Fruit fly (Drosophila melanogaster): ENCODE results near the gene HGTX.
A peak's percentile ranks its signal among the peaks of the same experiment; 100 is the strongest.

The HGTX gene

dm6 chr3L:14624425-14625309 lies 25.3 kb upstream of the HGTX start:
- TF ChIP-seq br (GFP tag; optimal IDR thresholded peaks at IDR 0.05), result no peak
- no peak for TF ChIP-seq CG32264 (GFP tag; optimal IDR thresholded peaks at IDR 0.05)
- TF ChIP-seq psq (GFP tag; optimal IDR thresholded peaks at IDR 0.05), result peak; percentile 90
- TF ChIP-seq GATAd (GFP tag; optimal IDR thresholded peaks at IDR 0.05), result no peak
- no peak for TF ChIP-seq pan (optimal IDR thresholded peaks at IDR 0.05)
- peak; percentile 88 for TF ChIP-seq CrebA (GFP tag; optimal IDR thresholded peaks at IDR 0.05; ENCODE audit: borderline replicate concordance)
- peak; percentile 37 for TF ChIP-seq Sp1 (GFP tag; optimal IDR thresholded peaks at IDR 0.05)
- TF ChIP-seq lola (GFP tag; optimal IDR thresholded peaks at IDR 0.05), result no peak
- TF ChIP-seq HLH106 (tag; optimal IDR thresholded peaks at IDR 0.05), result no peak
- TF ChIP-seq h (GFP tag; optimal IDR thresholded peaks at IDR 0.05), result no peak
- no peak for TF ChIP-seq Hnf4 (GFP tag; optimal IDR thresholded peaks at IDR 0.05)
- peak; percentile 53 for TF ChIP-seq Dif (GFP tag; optimal IDR thresholded peaks at IDR 0.05; ENCODE audit: partially characterized antibody)
- TF ChIP-seq ey (GFP tag; optimal IDR thresholded peaks at IDR 0.05), result no peak
- no peak for TF ChIP-seq OdsH (GFP tag; optimal IDR thresholded peaks at IDR 0.05)
- peak; percentile 9 for TF ChIP-seq fru (GFP tag; optimal IDR thresholded peaks at IDR 0.05)
- peak in 1 of 2 experiments; percentile 33 for TF ChIP-seq foxo (GFP tag; optimal IDR thresholded peaks at IDR 0.05)
- no peak for TF ChIP-seq N (GFP tag; optimal IDR thresholded peaks at IDR 0.05)
- TF ChIP-seq Myc (optimal IDR thresholded peaks at IDR 0.05), result no peak
- peak; percentile 56 for TF ChIP-seq Vsx2 (GFP tag; optimal IDR thresholded peaks at IDR 0.05; ENCODE audit: partially characterized antibody)
- no peak for TF ChIP-seq sv (GFP tag; optimal IDR thresholded peaks at IDR 0.05)
- TF ChIP-seq Hr83 (GFP tag; optimal IDR thresholded peaks at IDR 0.05; ENCODE audit: poor library complexity, severe bottlenecking), result no peak
- no peak for TF ChIP-seq Abd-B (GFP tag; optimal IDR thresholded peaks at IDR 0.05)
- no peak for TF ChIP-seq Mio (GFP tag; optimal IDR thresholded peaks at IDR 0.05)
- no peak for TF ChIP-seq sage (GFP tag; optimal IDR thresholded peaks at IDR 0.05)
- no peak for TF ChIP-seq Dfd (GFP tag; optimal IDR thresholded peaks at IDR 0.05)
- no peak for TF ChIP-seq Jra (GFP tag; optimal IDR thresholded peaks at IDR 0.05)
- TF ChIP-seq jim (GFP tag; optimal IDR thresholded peaks at IDR 0.05), result peak; percentile 71
- TF ChIP-seq woc (GFP tag; optimal IDR thresholded peaks at IDR 0.05), result no peak
- no peak for TF ChIP-seq dmrt93B (GFP tag; optimal IDR thresholded peaks at IDR 0.05)
- TF ChIP-seq usp (GFP tag; optimal IDR thresholded peaks at IDR 0.05), result no peak
- no peak for TF ChIP-seq rgr (GFP tag; optimal IDR thresholded peaks at IDR 0.05)
- no peak for TF ChIP-seq CG9705 (GFP tag; optimal IDR thresholded peaks at IDR 0.05)
- peak in 1 of 2 experiments; percentile 38 for TF ChIP-seq dl (GFP tag; optimal IDR thresholded peaks at IDR 0.05; ENCODE audit: insufficient read depth in 1 of 2, partially characterized antibody in 2 of 2)
- peak; percentile 54 for TF ChIP-seq Rel (GFP tag; optimal IDR thresholded peaks at IDR 0.05)
- TF ChIP-seq Rel (tag; optimal IDR thresholded peaks at IDR 0.05), result peak; percentile 3
- TF ChIP-seq brk (GFP tag; optimal IDR thresholded peaks at IDR 0.05), result peak; percentile 84
- no peak for TF ChIP-seq Hr78 (GFP tag; optimal IDR thresholded peaks at IDR 0.05)
- TF ChIP-seq tai (GFP tag; optimal IDR thresholded peaks at IDR 0.05), result no peak
- TF ChIP-seq dsf (GFP tag; optimal IDR thresholded peaks at IDR 0.05; ENCODE audit: borderline replicate concordance), result no peak

- TF ChIP-seq foxo (GFP tag; optimal IDR thresholded peaks at IDR 0.05) (peak in 1 of 2 experiments; percentile 24), psq (GFP tag; optimal IDR thresholded peaks at IDR 0.05) (no peak), Hr83 (GFP tag; optimal IDR thresholded peaks at IDR 0.05; ENCODE audit: poor library complexity, severe bottlenecking) (peak; percentile 54), Sp1 (GFP tag; optimal IDR thresholded peaks at IDR 0.05) (no peak), CrebA (GFP tag; optimal IDR thresholded peaks at IDR 0.05; ENCODE audit: borderline replicate concordance) (no peak), Abd-B (GFP tag; optimal IDR thresholded peaks at IDR 0.05) (no peak), h (GFP tag; optimal IDR thresholded peaks at IDR 0.05) (no peak), CG32264 (GFP tag; optimal IDR thresholded peaks at IDR 0.05) (peak; percentile 26), brk (GFP tag; optimal IDR thresholded peaks at IDR 0.05) (no peak), Mio (GFP tag; optimal IDR thresholded peaks at IDR 0.05) (no peak), rgr (GFP tag; optimal IDR thresholded peaks at IDR 0.05) (no peak), N (GFP tag; optimal IDR thresholded peaks at IDR 0.05) (no peak), sv (GFP tag; optimal IDR thresholded peaks at IDR 0.05) (no peak), jim (GFP tag; optimal IDR thresholded peaks at IDR 0.05) (no peak), Hnf4 (GFP tag; optimal IDR thresholded peaks at IDR 0.05) (peak; percentile 1), OdsH (GFP tag; optimal IDR thresholded peaks at IDR 0.05) (no peak), Dfd (GFP tag; optimal IDR thresholded peaks at IDR 0.05) (no peak), CG9705 (GFP tag; optimal IDR thresholded peaks at IDR 0.05) (no peak), dl (GFP tag; optimal IDR thresholded peaks at IDR 0.05; ENCODE audit: insufficient read depth in 1 of 2, partially characterized antibody in 2 of 2) (no peak), dsf (GFP tag; optimal IDR thresholded peaks at IDR 0.05; ENCODE audit: borderline replicate concordance) (no peak), lola (GFP tag; optimal IDR thresholded peaks at IDR 0.05) (no peak), Hr78 (GFP tag; optimal IDR thresholded peaks at IDR 0.05) (no peak)
Measured at dm6 chr3L:14622457-14622899, 23.1 kb upstream of the HGTX start, which contains the start of gene CG9628. Gene CG9628 (plus strand): TSS chr3L:14622796.

All from whole organism, wandering third instar larva.